Worm (Caenorhabditis elegans) whole organism, L2 larva: ENCODE measurements around the gene glb-30.

Experiments used
- C34F6.9 ChIP-seq: fragments of 150-350 bp; optimal IDR thresholded peaks from 2 replicates; lab custom pipeline; 2014; ENCODE audit warnings: missing biosample characterization, missing genetic modification characterization
- ama-1 ChIP-seq: fragments of 150-350 bp; optimal IDR thresholded peaks from 2 replicates; lab custom pipeline; 2018; ENCODE audit warnings: inconsistent platforms
- egl-27 ChIP-seq: sonication (generic microtip); optimal IDR thresholded peaks from 3 replicates; lab custom pipeline; 2017; ENCODE audit warnings: missing biosample characterization, missing genetic modification reagents, missing genetic modification characterization
- elt-3 ChIP-seq: sonication (generic microtip); optimal IDR thresholded peaks from 2 replicates; lab custom pipeline; 2017; ENCODE audit warnings: missing biosample characterization, missing genetic modification characterization
- fos-1 ChIP-seq: fragments of 150-350 bp; optimal IDR thresholded peaks from 2 replicates; lab custom pipeline; 2014; ENCODE audit warnings: missing biosample characterization, missing genetic modification characterization
- nhr-6 ChIP-seq: fragments of 150-350 bp; optimal IDR thresholded peaks from 2 replicates; lab custom pipeline; 2014; ENCODE audit warnings: missing biosample characterization, missing genetic modification characterization
- snpc-4 ChIP-seq: fragments of 150-350 bp; optimal IDR thresholded peaks from 2 replicates; lab custom pipeline; 2014; ENCODE audit warnings: missing biosample characterization, missing genetic modification characterization

DNA sequence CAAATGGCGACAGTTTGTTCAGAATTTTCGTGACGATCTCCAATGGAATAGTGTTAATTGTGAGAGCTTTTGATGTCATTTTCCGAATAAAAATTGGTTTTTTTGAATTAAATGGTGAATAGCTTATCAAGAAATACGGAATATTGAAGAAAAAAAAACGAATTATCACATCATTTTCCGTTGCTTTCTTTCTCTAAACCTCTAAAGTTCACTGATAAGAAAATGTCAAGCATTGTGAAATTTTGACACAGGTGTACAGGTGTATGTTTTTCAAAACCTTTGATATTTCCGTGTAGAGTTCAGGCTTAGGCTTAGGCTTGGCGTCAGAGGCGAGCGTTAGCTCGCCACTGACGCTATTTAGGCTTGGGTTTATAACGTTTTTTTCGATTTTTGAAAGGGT lies 30.4 kb upstream of the glb-30 start, which contains the start of gene fbxa-74:
- TF ChIP-seq ama-1 (lab: Kevin White, UChicago) (no peak), fos-1 (tag; lab: Kevin White, UChicago) (peak; percentile 67), snpc-4 (tag; lab: Kevin White, UChicago) (no peak), nhr-6 (tag; lab: Kevin White, UChicago) (no peak), elt-3 (tag; lab: Kevin White, UChicago) (no peak), C34F6.9 (tag; lab: Kevin White, UChicago) (no peak), egl-27 (no peak)
